Worm (Caenorhabditis elegans) whole organism, early embryonic: ENCODE results near the gene dhhc-6.
"Not testable (repeated sequence)": the region's sequence is repeated elsewhere in the genome, so short reads cannot be mapped to it uniquely, and the experiment has no call there.

Source experiments
- B0310.2 ChIP-seq: sonication (generic microtip); optimal IDR thresholded peaks from 2 replicates; lab custom pipeline; 2016; ENCODE audit warnings: mild to moderate bottlenecking, missing genetic modification characterization, missing compliant biosample characterization
- F13C5.2 ChIP-seq: sonication (generic microtip); optimal IDR thresholded peaks from 2 replicates; lab custom pipeline; 2017; ENCODE audit warnings: mild to moderate bottlenecking, missing genetic modification characterization, inconsistent platforms, missing compliant biosample characterization
- aly-1 ChIP-seq: sonication (generic microtip); optimal IDR thresholded peaks from 2 replicates; lab custom pipeline; 2016; ENCODE audit warnings: missing genetic modification characterization, missing compliant biosample characterization
- ama-1 ChIP-seq: fragments of 150-350 bp; optimal IDR thresholded peaks from 2 replicates; lab custom pipeline; 2014
- ceh-13 ChIP-seq: fragments of 200-800 bp; sonication (Bioruptor generic); optimal IDR thresholded peaks from 2 replicates; lab custom pipeline; 2018; ENCODE audit warnings: mild to moderate bottlenecking, missing genetic modification characterization, missing compliant biosample characterization
- ceh-36 ChIP-seq: sonication (generic microtip); optimal IDR thresholded peaks from 2 replicates; lab custom pipeline; 2016; ENCODE audit warnings: missing genetic modification characterization, inconsistent platforms, missing compliant biosample characterization
- ets-7 ChIP-seq: sonication (generic microtip); optimal IDR thresholded peaks from 2 replicates; lab custom pipeline; 2016; ENCODE audit warnings: missing genotype, missing genetic modification characterization, missing compliant biosample characterization
- flt-1 ChIP-seq: fragments of 200-800 bp; sonication (Bioruptor generic); IDR thresholded peaks from 2 replicates; pipeline ENCODE4 v1.3.6; 2022; ENCODE audit warnings: missing genetic modification characterization, missing compliant biosample characterization
- hmbx-1 ChIP-seq: sonication (generic microtip); optimal IDR thresholded peaks from 2 replicates; lab custom pipeline; 2016; ENCODE audit warnings: mild to moderate bottlenecking, missing genetic modification characterization, missing compliant biosample characterization
- hmg-4 ChIP-seq: fragments of 200-800 bp; sonication (Bioruptor generic); optimal IDR thresholded peaks from 2 replicates; lab custom pipeline; 2018; ENCODE audit warnings: mild to moderate bottlenecking, missing genetic modification characterization, missing compliant biosample characterization
- hnd-1 ChIP-seq: sonication (generic microtip); optimal IDR thresholded peaks from 2 replicates; lab custom pipeline; 2016; ENCODE audit warnings: missing genetic modification characterization, missing compliant biosample characterization
- pes-1 ChIP-seq: fragments of 200-800 bp; sonication (Bioruptor generic); IDR thresholded peaks from 2 replicates; pipeline ENCODE4 v1.3.6; 2022; ENCODE audit warnings: missing genetic modification reagents, missing genetic modification characterization, missing compliant biosample characterization
- scrt-1 ChIP-seq: fragments of 200-800 bp; sonication (Bioruptor generic); IDR thresholded peaks from 2 replicates; pipeline ENCODE4 v1.3.6; 2022; ENCODE audit warnings: missing genetic modification characterization, missing compliant biosample characterization
- sea-1 ChIP-seq: fragments of 200-800 bp; sonication (Bioruptor generic); conservative IDR thresholded peaks from 2 replicates; pipeline ENCODE4 v1.3.6; 2022; ENCODE audit warnings: missing genetic modification characterization, missing compliant biosample characterization
- tbx-11 ChIP-seq: fragments of 200-800 bp; sonication (Bioruptor generic); IDR thresholded peaks from 2 replicates; pipeline ENCODE4 v1.3.6; 2022; ENCODE audit warnings: missing genetic modification characterization, missing compliant biosample characterization
- tbx-37 ChIP-seq: fragments of 200-800 bp; sonication (Bioruptor generic); conservative IDR thresholded peaks from 2 replicates; pipeline ENCODE4 v1.3.6; 2022; ENCODE audit warnings: missing genetic modification reagents, missing genetic modification characterization, missing compliant biosample characterization
- tra-4 ChIP-seq: sonication (generic microtip); optimal IDR thresholded peaks from 2 replicates; lab custom pipeline; 2017; ENCODE audit warnings: missing genetic modification characterization, missing compliant biosample characterization

Gene dhhc-6

DNA sequence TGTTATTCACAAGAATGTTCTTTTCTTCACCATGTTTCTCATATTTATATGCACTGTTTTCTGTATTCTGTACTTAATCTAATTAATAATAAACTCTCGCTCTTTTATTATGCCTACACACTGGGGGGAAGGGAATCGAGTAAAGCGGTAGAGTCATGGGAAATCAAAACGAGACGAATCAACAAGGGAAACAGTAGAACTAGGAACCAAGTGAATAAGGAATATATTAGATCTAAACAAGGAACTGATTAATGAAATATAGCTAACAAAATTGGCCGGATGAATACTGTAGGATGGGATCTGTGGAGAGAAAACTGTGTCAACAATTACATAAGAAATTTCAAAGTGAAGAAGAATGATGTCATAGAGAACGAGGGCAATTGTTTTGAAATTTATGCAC lies 10.2 kb downstream of the dhhc-6 start:
- no peak for TF ChIP-seq sea-1 (GFP tag; lab: Robert Waterston, UW)
- TF ChIP-seq scrt-1 (GFP tag; lab: Robert Waterston, UW): no peak
- no peak for TF ChIP-seq ceh-13
- no peak for TF ChIP-seq tra-4 (tag; lab: Kevin White, UChicago)
- TF ChIP-seq flt-1 (GFP tag; lab: Robert Waterston, UW): no peak
- no peak for TF ChIP-seq hmbx-1 (tag; lab: Kevin White, UChicago)
- no peak for TF ChIP-seq B0310.2 (tag; lab: Kevin White, UChicago)
- no peak for TF ChIP-seq F13C5.2 (tag; lab: Kevin White, UChicago)
- no peak for TF ChIP-seq hnd-1 (tag; lab: Kevin White, UChicago)
- no peak for TF ChIP-seq hmg-4
- no peak for TF ChIP-seq ets-7 (tag; lab: Kevin White, UChicago)
- no peak for TF ChIP-seq ama-1 (lab: Kevin White, UChicago)
- TF ChIP-seq tbx-37 (GFP tag; lab: Robert Waterston, UW): no peak
- no peak for TF ChIP-seq aly-1
- no peak for TF ChIP-seq tbx-11 (GFP tag; lab: Robert Waterston, UW)
- TF ChIP-seq pes-1: no peak
- TF ChIP-seq ceh-36 (tag; lab: Kevin White, UChicago): no peak

DNA sequence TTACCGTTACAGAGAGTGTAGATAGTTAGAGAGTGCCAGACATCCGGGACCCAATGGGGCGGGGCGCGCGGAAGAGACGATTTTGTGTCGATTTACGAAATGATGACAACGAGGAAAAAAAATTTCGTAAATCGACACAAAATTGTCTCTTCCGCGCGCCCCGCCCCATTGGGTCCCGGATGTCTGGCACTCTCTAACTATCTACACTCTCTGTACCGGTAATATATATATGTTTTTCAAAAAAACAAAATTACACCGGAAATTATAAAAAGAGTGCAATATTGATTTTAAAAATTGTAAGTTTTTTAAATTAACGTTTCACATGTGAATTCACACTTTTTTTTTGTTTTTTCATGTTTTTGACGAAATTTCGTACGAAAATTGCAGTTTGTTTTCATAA lies 13.3 kb downstream of the dhhc-6 start, which contains the start of gene B0001.4:
Gene B0001.4, minus strand, starts transcription at position 101 of the 400 bp plus-strand sequence.
- not testable (repeated sequence) for TF ChIP-seq ama-1 (lab: Kevin White, UChicago); tra-4 (tag; lab: Kevin White, UChicago); hmbx-1 (tag; lab: Kevin White, UChicago)

DNA sequence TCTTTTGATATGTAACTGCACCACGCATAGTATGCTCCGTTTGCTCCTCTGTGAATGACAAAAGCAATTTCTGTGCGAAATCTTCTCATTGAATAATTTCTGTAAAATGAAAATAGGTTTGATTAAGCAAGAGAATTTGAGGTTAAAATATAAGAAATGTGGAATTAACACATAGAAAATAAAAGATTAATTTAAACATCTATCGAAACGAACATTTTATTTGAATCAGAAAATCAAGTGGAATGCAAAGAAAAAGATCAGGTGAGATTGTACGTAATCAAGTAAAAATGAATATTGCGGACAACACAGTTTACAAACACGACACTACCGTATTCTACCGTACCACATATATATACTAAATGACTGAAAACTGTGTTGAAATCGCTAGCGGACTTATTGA lies 16.2 kb downstream of the dhhc-6 start, which contains the start of gene B0001.8:
Gene B0001.8, minus strand, starts transcription at position 101 of the 400 bp plus-strand sequence.
- TF ChIP-seq B0310.2 (tag; lab: Kevin White, UChicago): no peak
- TF ChIP-seq ceh-13: no peak
- TF ChIP-seq hnd-1 (tag; lab: Kevin White, UChicago): no peak
- no peak for TF ChIP-seq scrt-1 (GFP tag; lab: Robert Waterston, UW)
- TF ChIP-seq tra-4 (tag; lab: Kevin White, UChicago): no peak
- no peak for TF ChIP-seq sea-1 (GFP tag; lab: Robert Waterston, UW)
- no peak for TF ChIP-seq pes-1
- TF ChIP-seq tbx-37 (GFP tag; lab: Robert Waterston, UW): no peak
- no peak for TF ChIP-seq ama-1 (lab: Kevin White, UChicago)
- no peak for TF ChIP-seq F13C5.2 (tag; lab: Kevin White, UChicago)
- no peak for TF ChIP-seq hmg-4
- no peak for TF ChIP-seq hmbx-1 (tag; lab: Kevin White, UChicago)
- no peak for TF ChIP-seq ceh-36 (tag; lab: Kevin White, UChicago)

DNA sequence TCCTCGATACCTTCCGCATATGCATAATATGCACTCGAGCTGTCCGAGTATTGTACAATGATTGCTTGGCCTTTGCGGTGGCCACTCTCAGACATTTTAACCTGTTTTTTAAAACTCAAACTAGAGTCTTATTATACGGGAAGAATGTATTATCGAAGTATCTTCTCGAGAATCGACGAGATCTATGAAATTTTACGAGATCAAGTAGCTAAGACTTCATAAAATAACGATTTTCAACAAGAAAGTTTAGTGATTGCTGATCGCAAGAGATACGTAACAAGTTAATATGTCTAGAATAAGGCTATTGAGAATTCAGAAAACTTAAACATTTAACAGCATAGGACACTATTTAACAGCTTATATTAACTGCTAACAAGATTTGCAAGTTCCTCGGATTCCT lies 18.5 kb downstream of the dhhc-6 start, which contains the start of gene B0001.5:
Gene B0001.5, minus strand, starts transcription at position 101 of the 400 bp plus-strand sequence.
- TF ChIP-seq flt-1 (GFP tag; lab: Robert Waterston, UW): no peak
- TF ChIP-seq ceh-13: no peak
- no peak for TF ChIP-seq scrt-1 (GFP tag; lab: Robert Waterston, UW)
- no peak for TF ChIP-seq aly-1
- no peak for TF ChIP-seq tbx-11 (GFP tag; lab: Robert Waterston, UW)
- TF ChIP-seq sea-1 (GFP tag; lab: Robert Waterston, UW): no peak
- no peak for TF ChIP-seq hmbx-1 (tag; lab: Kevin White, UChicago)
- TF ChIP-seq ceh-36 (tag; lab: Kevin White, UChicago): no peak
- no peak for TF ChIP-seq ets-7 (tag; lab: Kevin White, UChicago)
- no peak for TF ChIP-seq pes-1
- TF ChIP-seq hmg-4: no peak
- TF ChIP-seq F13C5.2 (tag; lab: Kevin White, UChicago): no peak
- TF ChIP-seq tbx-37 (GFP tag; lab: Robert Waterston, UW): no peak
- no peak for TF ChIP-seq hnd-1 (tag; lab: Kevin White, UChicago)

DNA sequence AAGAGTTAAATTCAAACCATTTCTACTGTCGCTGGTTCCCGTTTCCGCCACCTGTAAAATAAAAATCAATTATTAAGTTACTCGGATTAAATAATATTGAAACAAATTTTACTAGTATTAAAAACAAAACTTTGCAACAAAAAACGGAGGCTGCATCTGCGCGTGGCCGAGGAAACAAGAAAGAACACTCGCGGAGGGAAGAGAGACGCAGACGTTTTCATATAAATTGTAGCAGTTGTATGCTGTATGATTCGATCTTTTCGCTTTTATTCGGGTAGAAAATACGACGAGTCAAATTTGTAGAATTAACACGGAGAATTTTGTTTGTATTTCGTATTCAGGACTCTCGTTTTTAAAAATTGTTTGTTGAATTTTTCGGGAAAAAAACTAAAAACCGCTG lies 20.9 kb downstream of the dhhc-6 start, which contains the start of gene B0001.3:
Gene B0001.3, minus strand, starts transcription at position 55 of the 400 bp plus-strand sequence.
- TF ChIP-seq ceh-36 (tag; lab: Kevin White, UChicago) (no peak), hmbx-1 (tag; lab: Kevin White, UChicago) (no peak), pes-1 (no peak), sea-1 (GFP tag; lab: Robert Waterston, UW) (no peak), ama-1 (lab: Kevin White, UChicago) (no peak), ceh-13 (no peak)

DNA sequence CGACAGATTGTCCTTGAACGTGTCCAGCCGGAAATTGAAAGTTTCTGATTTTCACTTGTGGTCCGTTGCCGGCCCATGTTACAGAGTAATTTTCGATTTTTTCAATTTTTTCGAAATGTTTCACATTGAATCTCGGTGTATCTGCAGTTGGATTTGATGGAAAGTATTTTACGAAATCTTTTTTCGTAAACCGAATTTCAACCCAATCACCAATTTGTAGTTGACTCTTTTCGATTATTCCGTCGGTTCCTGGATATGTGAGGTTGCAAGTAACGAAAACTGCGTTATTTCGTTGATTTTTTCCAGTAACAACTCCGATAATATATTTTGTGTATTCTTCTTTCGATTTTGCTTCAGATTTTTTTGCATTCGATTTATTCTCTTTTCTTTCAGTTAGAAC lies 24.9 kb downstream of the dhhc-6 start:
- TF ChIP-seq B0310.2 (tag; lab: Kevin White, UChicago): no peak
- TF ChIP-seq hmbx-1 (tag; lab: Kevin White, UChicago): no peak
- no peak for TF ChIP-seq sea-1 (GFP tag; lab: Robert Waterston, UW)
- no peak for TF ChIP-seq F13C5.2 (tag; lab: Kevin White, UChicago)
- no peak for TF ChIP-seq pes-1
- no peak for TF ChIP-seq ceh-36 (tag; lab: Kevin White, UChicago)
- TF ChIP-seq hnd-1 (tag; lab: Kevin White, UChicago): no peak
- TF ChIP-seq ama-1 (lab: Kevin White, UChicago): no peak
- no peak for TF ChIP-seq tbx-11 (GFP tag; lab: Robert Waterston, UW)
- TF ChIP-seq ets-7 (tag; lab: Kevin White, UChicago): no peak
- TF ChIP-seq ceh-13: no peak
- no peak for TF ChIP-seq tra-4 (tag; lab: Kevin White, UChicago)

DNA sequence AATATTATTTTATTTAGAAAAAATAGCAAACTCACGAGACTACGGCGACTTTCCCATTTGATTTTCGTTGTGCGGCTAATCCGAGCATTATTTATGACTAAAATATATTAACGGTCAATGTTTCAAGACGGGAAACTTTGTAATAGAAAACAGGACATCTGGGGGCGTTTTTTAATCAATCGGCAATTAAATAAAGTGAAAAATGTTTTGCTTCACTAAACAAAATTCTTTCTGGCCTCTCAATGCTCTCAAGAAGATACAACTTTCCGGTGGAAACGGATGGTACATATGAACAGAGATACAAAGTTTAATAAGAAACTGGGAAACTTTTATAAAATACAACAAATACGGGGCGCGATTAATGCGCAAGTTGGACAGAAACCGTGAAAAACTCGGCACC lies 26.1 kb downstream of the dhhc-6 start, which contains the start of gene B0001.2:
Gene B0001.2, minus strand, starts transcription at position 101 of the 400 bp plus-strand sequence.
- TF ChIP-seq ceh-36 (tag; lab: Kevin White, UChicago) (no peak), hmbx-1 (tag; lab: Kevin White, UChicago) (no peak), hmg-4 (no peak), flt-1 (GFP tag; lab: Robert Waterston, UW) (no peak), F13C5.2 (tag; lab: Kevin White, UChicago) (no peak), tra-4 (tag; lab: Kevin White, UChicago) (no peak), ama-1 (lab: Kevin White, UChicago) (no peak), hnd-1 (tag; lab: Kevin White, UChicago) (no peak), scrt-1 (GFP tag; lab: Robert Waterston, UW) (no peak)
